Fruit fly (Drosophila melanogaster) whole organism, embryonic: ENCODE data around the gene CG12723.
A peak's percentile ranks its signal among the peaks of the same experiment; 100 is the strongest.

Source experiments
- Abd-B ChIP-seq: fragments of 200-800 bp; sonication (Bioruptor generic); optimal IDR thresholded peaks from 2 replicates; lab custom pipeline; 2018; ENCODE audit warnings: missing biosample characterization, mild to moderate bottlenecking, missing genetic modification characterization, moderate library complexity
- Awh ChIP-seq: fragments of 200-800 bp; sonication (Bioruptor generic); IDR thresholded peaks from 2 replicates; pipeline ENCODE4, ENCODE4 v1.3.6; 2022; ENCODE audit warnings: missing biosample characterization, missing genetic modification characterization
- Bgb ChIP-seq: fragments of 200-800 bp; sonication (Bioruptor generic); IDR thresholded peaks from 2 replicates; pipeline ENCODE4 v1.3.6; 2022; ENCODE audit warnings: missing biosample characterization, missing genetic modification characterization; ENCODE audit not compliant: partially characterized antibody
- CG10565 ChIP-seq: fragments of 200-800 bp; sonication (Bioruptor generic); optimal IDR thresholded peaks from 3 replicates; lab custom pipeline; 2016; ENCODE audit warnings: missing biosample characterization, mild to moderate bottlenecking, missing genetic modification characterization
- CG11723 ChIP-seq: fragments of 200-800 bp; sonication (Bioruptor generic); optimal IDR thresholded peaks from 2 replicates; lab custom pipeline; 2017; ENCODE audit warnings: missing biosample characterization, mild to moderate bottlenecking, missing genetic modification characterization
- CG13894 ChIP-seq: fragments of 200-800 bp; sonication (Bioruptor generic); optimal IDR thresholded peaks from 3 replicates; lab custom pipeline; 2018; ENCODE audit warnings: missing biosample characterization, mild to moderate bottlenecking, missing genetic modification characterization, moderate library complexity
- CG14710 ChIP-seq: fragments of 200-800 bp; sonication (Bioruptor generic); optimal IDR thresholded peaks from 3 replicates; lab custom pipeline; 2019; ENCODE audit warnings: missing biosample characterization, mild to moderate bottlenecking, missing genetic modification characterization, moderate library complexity
- CG15011 ChIP-seq: fragments of 200-800 bp; sonication (Bioruptor generic); optimal IDR thresholded peaks from 3 replicates; lab custom pipeline; 2018; ENCODE audit warnings: missing biosample characterization, mild to moderate bottlenecking, missing genetic modification characterization
- CG15479 ChIP-seq: fragments of 200-800 bp; sonication (Bioruptor generic); optimal IDR thresholded peaks from 3 replicates; lab custom pipeline; 2019; ENCODE audit warnings: missing biosample characterization, mild to moderate bottlenecking, missing genetic modification characterization, moderate library complexity
- CG17802 ChIP-seq: fragments of 200-800 bp; sonication (Bioruptor generic); optimal IDR thresholded peaks from 2 replicates; lab custom pipeline; 2018; ENCODE audit warnings: missing biosample characterization, mild to moderate bottlenecking, missing genetic modification characterization, moderate library complexity
- CG1832 ChIP-seq: fragments of 200-800 bp; sonication (Bioruptor generic); optimal IDR thresholded peaks from 2 replicates; lab custom pipeline; 2017; ENCODE audit warnings: missing biosample characterization, mild to moderate bottlenecking, missing genetic modification characterization, inconsistent platforms
- CG18599 ChIP-seq: fragments of 200-800 bp; sonication (Bioruptor generic); optimal IDR thresholded peaks from 3 replicates; lab custom pipeline; 2017; ENCODE audit warnings: missing biosample characterization, missing genetic modification characterization, mild to moderate bottlenecking, moderate library complexity, missing genetic modification reagents
- CG31388 ChIP-seq: fragments of 200-800 bp; sonication (Bioruptor generic); optimal IDR thresholded peaks from 2 replicates; lab custom pipeline; 2016; ENCODE audit warnings: missing biosample characterization, missing genetic modification characterization
- CG33213 ChIP-seq: fragments of 200-800 bp; sonication (Bioruptor generic); optimal IDR thresholded peaks from 3 replicates; lab custom pipeline; 2016; ENCODE audit warnings: missing biosample characterization, missing genetic modification characterization
- CG34224 ChIP-seq: fragments of 200-800 bp; sonication (Bioruptor generic); IDR thresholded peaks from 3 replicates; pipeline ENCODE4 v1.3.6; 2022; ENCODE audit warnings: missing biosample characterization, missing genetic modification characterization; ENCODE audit not compliant: partially characterized antibody
- CG3995 ChIP-seq: fragments of 200-800 bp; sonication (Bioruptor generic); optimal IDR thresholded peaks from 3 replicates; lab custom pipeline; 2016; ENCODE audit warnings: missing biosample characterization, missing genetic modification characterization
- CG4282 ChIP-seq: fragments of 200-800 bp; sonication (Bioruptor generic); optimal IDR thresholded peaks from 2 replicates; lab custom pipeline; 2016; ENCODE audit warnings: missing biosample characterization, missing genetic modification characterization
- CG4707 ChIP-seq: fragments of 200-800 bp; sonication (Bioruptor generic); optimal IDR thresholded peaks from 2 replicates; lab custom pipeline; 2018; ENCODE audit warnings: missing biosample characterization, mild to moderate bottlenecking, missing genetic modification characterization, moderate library complexity
- CG8478 ChIP-seq: fragments of >200 bp; optimal IDR thresholded peaks from 2 replicates; lab custom pipeline; 2018
- CG8944 ChIP-seq: fragments of 200-800 bp; sonication (Bioruptor generic); optimal IDR thresholded peaks from 3 replicates; lab custom pipeline; 2016; ENCODE audit warnings: missing biosample characterization, missing genetic modification characterization
- CG9727 ChIP-seq: fragments of 200-800 bp; sonication (Bioruptor generic); optimal IDR thresholded peaks from 3 replicates; lab custom pipeline; 2017; ENCODE audit warnings: missing biosample characterization, mild to moderate bottlenecking, missing genetic modification characterization
- CG9932 ChIP-seq: fragments of 200-800 bp; sonication (Bioruptor generic); IDR thresholded peaks from 2 replicates; pipeline ENCODE4 v1.3.6; 2022; ENCODE audit warnings: missing biosample characterization, missing genetic modification characterization
- Dbx ChIP-seq: fragments of 200-800 bp; sonication (Bioruptor generic); IDR thresholded peaks from 3 replicates; pipeline ENCODE4 v1.3.6; 2022; ENCODE audit warnings: missing biosample characterization, missing genetic modification characterization
- Dp ChIP-seq: fragments of 200-800 bp; sonication (Bioruptor generic); optimal IDR thresholded peaks from 2 replicates; lab custom pipeline; 2018; ENCODE audit warnings: missing biosample characterization, mild to moderate bottlenecking, missing genetic modification characterization, moderate library complexity
- Hr39 ChIP-seq: fragments of >200 bp; optimal IDR thresholded peaks from 2 replicates; lab custom pipeline; 2017
- Lpt ChIP-seq: fragments of >200 bp; optimal IDR thresholded peaks from 2 replicates; lab custom pipeline; 2018; ENCODE audit warnings: missing biosample characterization, missing genetic modification characterization
- MBD-R2 ChIP-seq: fragments of 200-800 bp; sonication (Bioruptor generic); IDR thresholded peaks from 2 replicates; pipeline ENCODE4 v1.3.6; 2022; ENCODE audit warnings: missing biosample characterization, missing genetic modification characterization
- Myb ChIP-seq: fragments of 200-800 bp; sonication (Bioruptor generic); optimal IDR thresholded peaks from 2 replicates; lab custom pipeline; 2016; ENCODE audit warnings: missing biosample characterization, missing genetic modification characterization
- Six4 ChIP-seq: fragments of 200-800 bp; sonication (Bioruptor generic); optimal IDR thresholded peaks from 2 replicates; lab custom pipeline; 2016; ENCODE audit warnings: missing biosample characterization, missing genetic modification characterization
- Xrp1 ChIP-seq: fragments of 200-800 bp; sonication (Bioruptor generic); IDR thresholded peaks from 2 replicates; pipeline ENCODE4 v1.3.6; 2022; ENCODE audit warnings: missing biosample characterization, missing genetic modification characterization
- amos ChIP-seq: fragments of 200-800 bp; sonication (Bioruptor generic); IDR thresholded peaks from 2 replicates; pipeline ENCODE4 v1.3.6; 2022; ENCODE audit warnings: missing biosample characterization, missing genetic modification characterization; ENCODE audit not compliant: partially characterized antibody
- cato ChIP-seq: fragments of 200-800 bp; sonication (Bioruptor generic); optimal IDR thresholded peaks from 2 replicates; lab custom pipeline; 2016; ENCODE audit warnings: missing biosample characterization, missing genetic modification characterization, borderline replicate concordance
- corto ChIP-seq: fragments of 200-800 bp; sonication (Bioruptor generic); optimal IDR thresholded peaks from 2 replicates; lab custom pipeline; 2016; ENCODE audit warnings: missing biosample characterization, mild to moderate bottlenecking, missing genetic modification characterization, moderate library complexity
- crc ChIP-seq: fragments of 200-800 bp; sonication (Bioruptor generic); optimal IDR thresholded peaks from 2 replicates; lab custom pipeline; 2016; ENCODE audit warnings: missing biosample characterization, missing genetic modification characterization
- fd64A ChIP-seq: fragments of 200-800 bp; sonication (Bioruptor generic); optimal IDR thresholded peaks from 3 replicates; lab custom pipeline; 2018; ENCODE audit warnings: missing biosample characterization, mild to moderate bottlenecking, missing genetic modification characterization
- fd96Cb ChIP-seq: fragments of 200-800 bp; sonication (Bioruptor generic); optimal IDR thresholded peaks from 2 replicates; lab custom pipeline; 2018; ENCODE audit warnings: missing biosample characterization, mild to moderate bottlenecking, missing genetic modification characterization, moderate library complexity
- gro ChIP-seq: fragments of 200-800 bp; sonication (Bioruptor generic); optimal IDR thresholded peaks from 2 replicates; lab custom pipeline; 2016; ENCODE audit warnings: missing biosample characterization, missing genetic modification characterization
- gsb-n ChIP-seq: fragments of 200-800 bp; sonication (Bioruptor generic); optimal IDR thresholded peaks from 3 replicates; lab custom pipeline; 2018; ENCODE audit warnings: missing biosample characterization, mild to moderate bottlenecking, missing genetic modification characterization
- ind ChIP-seq: fragments of 200-800 bp; sonication (Bioruptor generic); optimal IDR thresholded peaks from 3 replicates; lab custom pipeline; 2016; ENCODE audit warnings: missing biosample characterization, missing genetic modification characterization
- jumu ChIP-seq: fragments of 200-800 bp; sonication (Bioruptor generic); optimal IDR thresholded peaks from 3 replicates; lab custom pipeline; 2016; ENCODE audit warnings: missing biosample characterization, missing genetic modification characterization
- lbe ChIP-seq: fragments of 200-800 bp; sonication (Bioruptor generic); optimal IDR thresholded peaks from 2 replicates; lab custom pipeline; 2016; ENCODE audit warnings: missing biosample characterization, mild to moderate bottlenecking, missing genetic modification characterization
- lov ChIP-seq, 2 experiments: fragments of 200-800 bp in 1 of 2; fragments of >200 bp in 1 of 2; sonication (Bioruptor generic) in 1 of 2; IDR thresholded peaks in 1 of 2; optimal IDR thresholded peaks in 1 of 2; 2 replicates in 1 of 2; 3 replicates in 1 of 2; pipeline versions ENCODE4 v1.3.6 to Lab custom; 2017 to 2022; ENCODE audit warnings: missing biosample characterization in 1 of 2, missing genetic modification characterization in 1 of 2
- pb ChIP-seq: fragments of 200-800 bp; sonication (Bioruptor generic); optimal IDR thresholded peaks from 3 replicates; lab custom pipeline; 2016; ENCODE audit warnings: missing biosample characterization, missing genetic modification characterization
- sd ChIP-seq: fragments of 200-800 bp; sonication (Bioruptor generic); optimal IDR thresholded peaks from 3 replicates; lab custom pipeline; 2018; ENCODE audit warnings: missing biosample characterization, mild to moderate bottlenecking, missing genetic modification characterization, moderate library complexity
- sens ChIP-seq: fragments of 200-800 bp; sonication (Bioruptor generic); peaks from one replicate; lab custom pipeline; 2016; ENCODE audit warnings: missing biosample characterization, missing genetic modification characterization
- sima ChIP-seq: fragments of 200-800 bp; sonication (Bioruptor generic); optimal IDR thresholded peaks from 2 replicates; lab custom pipeline; 2016; ENCODE audit warnings: missing biosample characterization, missing genetic modification characterization
- unc-4 ChIP-seq: fragments of 200-800 bp; sonication (Bioruptor generic); IDR thresholded peaks from 2 replicates; pipeline ENCODE4 v1.3.6; 2022; ENCODE audit warnings: missing biosample characterization, missing genetic modification characterization; ENCODE audit not compliant: partially characterized antibody
- wek ChIP-seq: fragments of 200-800 bp; sonication (Bioruptor generic); optimal IDR thresholded peaks from 3 replicates; lab custom pipeline; 2018; ENCODE audit warnings: missing biosample characterization, mild to moderate bottlenecking, missing genetic modification characterization, moderate library complexity

The CG12723 gene

dm6 chrX:13233811-13234737, 42.4 kb upstream of the CG12723 start (continued):
- TF ChIP-seq CG34224 (GFP tag; lab: Robert Waterston, UW) (no peak), Myb (GFP tag; lab: Kevin White, UChicago) (peak; percentile 34), MBD-R2 (GFP tag; lab: Robert Waterston, UW) (peak; percentile 47; the same call in 1 of the 2 replicates), gro (GFP tag; lab: Kevin White, UChicago) (peak; percentile 57), Abd-B (peak; percentile 69), sd (tag; lab: Kevin White, UChicago) (peak; percentile 10), ind (GFP tag; lab: Kevin White, UChicago) (peak; percentile 63), cato (peak; percentile 45), amos (GFP tag; lab: Robert Waterston, UW) (no peak), Lpt (GFP tag; lab: Kevin White, UChicago) (no peak), CG18599 (GFP tag; lab: Kevin White, UChicago) (peak; percentile 73), unc-4 (GFP tag; lab: Robert Waterston, UW) (no peak), CG33213 (GFP tag; lab: Kevin White, UChicago) (peak; percentile 72), Awh (GFP tag; lab: Robert Waterston, UW) (peak; percentile 77), fd96Cb (peak; percentile 76), crc (peak; percentile 58), CG31388 (GFP tag; lab: Kevin White, UChicago) (peak; percentile 61), lov (optimal IDR thresholded peaks at IDR 0.05; lab: Kevin White, UChicago) (no peak), lov (GFP tag; IDR thresholded peaks at IDR 0.05; lab: Robert Waterston, UW) (peak; percentile 89), CG1832 (peak; percentile 84), sens (GFP tag; lab: Kevin White, UChicago) (peak; percentile 99), Dp (no peak), corto (GFP tag; lab: Kevin White, UChicago) (peak; percentile 57), Hr39 (lab: Kevin White, UChicago) (no peak), CG10565 (GFP tag; lab: Kevin White, UChicago) (no peak), CG15479 (GFP tag; lab: Kevin White, UChicago) (peak; percentile 74), CG9932 (GFP tag; lab: Robert Waterston, UW) (peak; percentile 61), CG4707 (GFP tag; lab: Kevin White, UChicago) (peak; percentile 18), sima (peak; percentile 63), fd64A (GFP tag; lab: Kevin White, UChicago) (peak; percentile 69), pb (peak; percentile 63), CG17802 (tag; lab: Kevin White, UChicago) (peak; percentile 52), Dbx (GFP tag; lab: Robert Waterston, UW) (peak; percentile 79), CG15011 (peak; percentile 82), gsb-n (tag; lab: Kevin White, UChicago) (peak; percentile 91), CG4282 (no peak), Bgb (GFP tag; lab: Robert Waterston, UW) (no peak), CG9727 (GFP tag; lab: Kevin White, UChicago) (peak; percentile 98), lbe (GFP tag; lab: Kevin White, UChicago) (peak; percentile 48), CG14710 (peak; percentile 93), CG3995 (GFP tag; lab: Kevin White, UChicago) (no peak), jumu (GFP tag; lab: Kevin White, UChicago) (peak; percentile 88), CG8478 (lab: Kevin White, UChicago) (no peak), CG13894 (tag; lab: Kevin White, UChicago) (no peak), CG11723 (GFP tag; lab: Kevin White, UChicago) (peak; percentile 51), Six4 (GFP tag; lab: Kevin White, UChicago) (peak; percentile 79), CG8944 (peak; percentile 70), Xrp1 (GFP tag; lab: Robert Waterston, UW) (peak; percentile 91), wek (GFP tag; lab: Kevin White, UChicago) (peak; percentile 18)
